Worm (Caenorhabditis elegans): ENCODE data around the gene srh-125.

- TF ChIP-seq zfp-2 (tag; optimal IDR thresholded peaks at IDR 0.05) (no peak), lin-15B (tag; optimal IDR thresholded peaks at IDR 0.05) (no peak), unc-39 (tag; optimal IDR thresholded peaks at IDR 0.05) (no peak), fos-1 (tag; optimal IDR thresholded peaks at IDR 0.05) (no peak), T20F7.1 (GFP tag; optimal IDR thresholded peaks at IDR 0.05) (no peak), egl-27 (tag; optimal IDR thresholded peaks at IDR 0.05) (no peak), hmg-1.1 (GFP tag; IDR thresholded peaks at IDR 0.05) (no peak), mep-1 (tag; optimal IDR thresholded peaks at IDR 0.05) (no peak), zfp-3 (GFP tag; conservative IDR thresholded peaks at IDR 0.05) (no peak), nhr-25 (tag; optimal IDR thresholded peaks at IDR 0.05; ENCODE audit: borderline replicate concordance, insufficient read depth) (no peak), F37D6.2 (tag; optimal IDR thresholded peaks at IDR 0.05) (no peak)
These were observed 20.8 kb upstream of the srh-125 start, which contains the start of gene srh-79 for ce11 chrV:7497440-7497839.
